Worm (Caenorhabditis elegans): ENCODE results near the gene srh-289.

DNA sequence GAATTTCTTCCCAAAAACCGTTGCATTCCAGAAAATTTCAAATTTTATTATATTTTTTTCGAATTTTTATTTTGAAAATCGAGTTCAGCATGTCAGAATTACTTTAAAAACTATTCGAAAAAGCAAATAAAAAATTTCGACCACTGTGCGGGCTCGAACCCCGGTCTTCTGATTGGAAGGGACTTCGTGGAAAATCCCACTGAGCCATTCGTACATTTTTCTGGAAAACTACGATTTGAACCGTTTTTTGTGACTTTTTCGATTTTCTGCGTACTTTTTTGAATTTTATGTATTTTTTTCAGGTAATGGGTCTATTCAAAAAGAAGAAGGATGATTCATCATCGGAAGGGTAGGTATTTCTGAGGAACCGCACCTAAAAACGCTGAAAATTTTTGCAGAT, 38.3 kb downstream of the srh-289 start, which contains the start of gene pgp-9:
- TF ChIP-seq skn-1 (tag; optimal IDR thresholded peaks at IDR 0.05) (no peak), lin-39 (tag; optimal IDR thresholded peaks at IDR 0.05) (no peak), nhr-76 (tag; optimal IDR thresholded peaks at IDR 0.05) (no peak), unc-39 (tag; optimal IDR thresholded peaks at IDR 0.05) (no peak)

Data from whole organism, L3 larva.